Fruit fly (Drosophila melanogaster): Measurements from ENCODE around the gene CG8100.

The CG8100 gene

DNA sequence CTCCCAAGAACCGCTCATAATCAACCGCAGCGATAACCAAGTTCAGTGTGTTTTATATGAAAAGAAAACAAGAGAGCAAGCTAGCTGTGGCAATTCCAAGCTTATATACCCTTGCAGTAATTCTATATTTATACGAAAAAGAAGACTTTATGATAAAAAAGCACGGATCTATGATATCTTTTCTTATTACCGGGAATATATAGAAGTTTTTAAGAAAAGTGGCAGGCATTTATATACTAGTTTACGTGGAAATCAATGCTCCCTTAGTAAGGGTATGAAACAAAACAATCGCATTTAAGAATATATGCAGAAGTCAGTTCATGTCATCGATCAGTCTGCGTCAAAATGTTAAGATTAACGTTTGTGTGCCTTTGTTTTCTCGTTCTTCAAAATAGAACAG is at the start of gene CG8100:
CG8100 (plus strand) TSS at position 333 of the 400 bp plus-strand sequence.
- no peak for TF ChIP-seq CG33017 (tag; optimal IDR thresholded peaks at IDR 0.05)
- no peak for TF ChIP-seq CG1620 (GFP tag; optimal IDR thresholded peaks at IDR 0.05)
- no peak for TF ChIP-seq Clk (GFP tag; optimal IDR thresholded peaks at IDR 0.05)
- TF ChIP-seq CG5204 (GFP tag; optimal IDR thresholded peaks at IDR 0.05): no peak
- TF ChIP-seq cic (GFP tag; optimal IDR thresholded peaks at IDR 0.05): no peak
- no peak for TF ChIP-seq bab1 (GFP tag; optimal IDR thresholded peaks at IDR 0.05)
- no peak for TF ChIP-seq tj (GFP tag; optimal IDR thresholded peaks at IDR 0.05)
- TF ChIP-seq CG7101 (tag; optimal IDR thresholded peaks at IDR 0.05): no peak
- TF ChIP-seq kay (GFP tag; ENCODE audit: borderline replicate concordance): no peak
- no peak for TF ChIP-seq toe (GFP tag; optimal IDR thresholded peaks at IDR 0.05)

DNA sequence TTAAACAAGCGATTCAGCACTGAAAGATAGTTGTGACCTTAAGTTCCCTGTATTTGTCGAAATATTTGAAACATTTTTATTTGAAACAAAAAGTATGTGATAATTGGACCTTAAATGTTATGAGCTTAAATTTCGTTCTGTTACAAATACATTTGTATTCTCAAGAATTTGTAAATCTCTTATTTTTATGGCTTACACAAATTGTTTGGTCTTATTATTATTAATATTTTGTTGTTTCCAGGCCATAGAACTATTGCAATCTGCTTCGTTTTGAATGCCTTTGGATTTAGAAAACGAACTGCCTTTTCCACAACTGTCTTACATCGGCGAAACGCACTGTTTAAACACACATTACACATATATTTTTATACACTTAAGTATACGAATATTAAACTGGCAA is 48.9 kb upstream of the CG8100 start, which contains the start of gene CG6661:
CG6661 (plus strand) TSS at position 301 of the 400 bp plus-strand sequence.
- TF ChIP-seq ovo (GFP tag; optimal IDR thresholded peaks at IDR 0.05): no peak
- no peak for TF ChIP-seq CG33017 (tag; optimal IDR thresholded peaks at IDR 0.05)
- no peak for TF ChIP-seq CG1620 (GFP tag; optimal IDR thresholded peaks at IDR 0.05)
- no peak for TF ChIP-seq CG7101 (tag; optimal IDR thresholded peaks at IDR 0.05)
- TF ChIP-seq toe (GFP tag; optimal IDR thresholded peaks at IDR 0.05): no peak
- no peak for TF ChIP-seq CG7045 (GFP tag; optimal IDR thresholded peaks at IDR 0.05)
- TF ChIP-seq Mnt (GFP tag; optimal IDR thresholded peaks at IDR 0.05): no peak
- TF ChIP-seq CG14711 (tag; optimal IDR thresholded peaks at IDR 0.05): no peak
- no peak for TF ChIP-seq Clk (GFP tag; optimal IDR thresholded peaks at IDR 0.05)
- TF ChIP-seq CG5204 (GFP tag; optimal IDR thresholded peaks at IDR 0.05): no peak
- TF ChIP-seq kay (GFP tag; ENCODE audit: borderline replicate concordance): no peak
- TF ChIP-seq bab1 (GFP tag; optimal IDR thresholded peaks at IDR 0.05): no peak

DNA sequence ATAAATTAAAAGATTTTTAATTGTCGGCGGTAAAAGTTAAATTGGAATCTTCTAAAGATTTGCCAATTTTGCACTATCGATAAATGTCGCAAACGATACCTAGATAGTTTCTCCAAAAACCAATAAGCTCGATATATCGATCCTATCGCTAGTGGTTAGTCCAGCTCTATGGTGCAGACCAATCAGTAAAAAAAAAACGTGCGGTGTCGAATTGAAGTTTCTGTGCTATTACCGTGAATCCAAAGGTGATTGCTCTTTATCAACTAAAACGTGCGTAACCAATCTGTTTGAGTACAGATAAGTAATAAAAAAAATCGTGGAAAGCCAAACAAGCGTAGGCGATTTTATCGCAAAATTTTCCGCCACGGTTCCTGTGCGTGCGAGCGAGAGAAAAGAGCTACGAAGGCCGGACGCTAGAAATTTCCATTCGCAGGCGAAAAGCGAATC is 46.5 kb upstream of the CG8100 start, which contains the start of gene Hsp110:
Hsp110 (plus strand) TSS at position 153 of the 447 bp plus-strand sequence.
- TF ChIP-seq Crg-1 (GFP tag; optimal IDR thresholded peaks at IDR 0.05): peak; percentile 43
- no peak for TF ChIP-seq Hr96 (GFP tag; optimal IDR thresholded peaks at IDR 0.05)
- TF ChIP-seq Clk (GFP tag; optimal IDR thresholded peaks at IDR 0.05): no peak
- peak; percentile 94 for TF ChIP-seq Mnt (GFP tag; optimal IDR thresholded peaks at IDR 0.05)
- peak; percentile 64 for TF ChIP-seq bab1 (GFP tag; optimal IDR thresholded peaks at IDR 0.05)
- TF ChIP-seq cic (GFP tag; optimal IDR thresholded peaks at IDR 0.05): peak; percentile 29
- TF ChIP-seq cnc (optimal IDR thresholded peaks at IDR 0.05): no peak
- TF ChIP-seq ovo (GFP tag; optimal IDR thresholded peaks at IDR 0.05): peak; percentile 4
- peak; percentile 36 for TF ChIP-seq CG12768 (GFP tag; optimal IDR thresholded peaks at IDR 0.05)
- no peak for TF ChIP-seq toe (GFP tag; optimal IDR thresholded peaks at IDR 0.05)
- TF ChIP-seq CG1620 (GFP tag; optimal IDR thresholded peaks at IDR 0.05): peak; percentile 43
- TF ChIP-seq tj (GFP tag; optimal IDR thresholded peaks at IDR 0.05): peak; percentile 48
- TF ChIP-seq CG14711 (tag; optimal IDR thresholded peaks at IDR 0.05): no peak
- TF ChIP-seq CG7101 (tag; optimal IDR thresholded peaks at IDR 0.05): peak; percentile 48
- peak; percentile 14 for TF ChIP-seq pad (GFP tag; optimal IDR thresholded peaks at IDR 0.05)
- TF ChIP-seq kay (GFP tag; ENCODE audit: borderline replicate concordance): peak; percentile 96
- TF ChIP-seq CG5204 (GFP tag; optimal IDR thresholded peaks at IDR 0.05): no peak
- TF ChIP-seq CG11617 (GFP tag; optimal IDR thresholded peaks at IDR 0.05): peak; percentile 66
- peak; percentile 65 for TF ChIP-seq CG33017 (tag; optimal IDR thresholded peaks at IDR 0.05)

DNA sequence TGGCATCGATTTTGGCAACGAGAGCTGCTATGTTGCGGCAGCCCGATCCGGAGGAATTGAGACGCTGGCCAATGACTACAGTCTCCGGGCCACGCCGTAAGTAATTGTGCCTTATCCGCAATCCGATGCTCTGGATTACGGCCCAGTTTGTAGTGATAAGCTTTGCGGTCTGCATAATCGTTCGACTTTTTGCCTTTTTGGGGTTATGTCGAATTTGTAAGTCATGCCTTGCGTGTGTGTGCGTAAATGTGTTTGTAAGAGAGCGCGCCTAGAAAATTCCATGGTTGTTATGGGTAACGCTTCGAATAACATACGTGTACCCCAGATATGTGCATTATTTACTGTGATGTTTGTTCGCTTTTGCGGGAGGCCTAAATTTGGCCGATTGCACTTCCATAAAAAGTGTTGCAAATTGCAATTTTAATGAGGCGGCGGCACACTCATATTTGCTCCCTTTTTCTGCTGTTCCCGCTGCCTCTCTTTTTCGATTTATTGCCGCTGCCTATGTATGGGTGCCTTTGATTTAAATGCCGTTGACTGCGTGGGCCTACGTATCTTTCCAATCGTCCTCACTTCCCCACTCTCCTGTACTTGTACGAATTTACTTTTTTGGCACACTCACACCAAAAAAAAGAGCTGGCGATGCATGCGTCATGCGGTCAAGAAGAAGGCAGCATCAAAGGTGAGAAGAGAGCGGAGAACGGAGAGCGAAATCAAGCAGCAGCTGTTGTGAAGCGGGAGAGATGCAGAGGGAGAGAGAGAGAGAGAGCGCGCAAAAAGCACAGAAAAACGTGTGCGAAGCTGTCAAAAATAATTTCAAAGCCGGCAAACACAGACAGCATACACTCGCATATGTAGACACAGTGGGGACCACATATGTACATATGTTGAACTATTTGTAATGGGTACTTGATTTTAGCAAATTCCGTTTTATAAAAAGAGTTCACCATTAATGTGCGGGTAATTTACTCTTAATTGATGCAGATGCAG is 45.5 kb upstream of the CG8100 start:
- TF ChIP-seq ovo (GFP tag; optimal IDR thresholded peaks at IDR 0.05) (no peak), Hr96 (GFP tag; optimal IDR thresholded peaks at IDR 0.05) (no peak), pad (GFP tag; optimal IDR thresholded peaks at IDR 0.05) (peak; percentile 78), tj (GFP tag; optimal IDR thresholded peaks at IDR 0.05) (peak; percentile 33), bab1 (GFP tag; optimal IDR thresholded peaks at IDR 0.05) (peak; percentile 2), CG33017 (tag; optimal IDR thresholded peaks at IDR 0.05) (no peak), Clk (GFP tag; optimal IDR thresholded peaks at IDR 0.05) (no peak), cic (GFP tag; optimal IDR thresholded peaks at IDR 0.05) (peak; percentile 47), Mnt (GFP tag; optimal IDR thresholded peaks at IDR 0.05) (peak; percentile 89), cnc (optimal IDR thresholded peaks at IDR 0.05) (peak in 1 of 2 experiments; percentile 64), CG1620 (GFP tag; optimal IDR thresholded peaks at IDR 0.05) (no peak)

DNA sequence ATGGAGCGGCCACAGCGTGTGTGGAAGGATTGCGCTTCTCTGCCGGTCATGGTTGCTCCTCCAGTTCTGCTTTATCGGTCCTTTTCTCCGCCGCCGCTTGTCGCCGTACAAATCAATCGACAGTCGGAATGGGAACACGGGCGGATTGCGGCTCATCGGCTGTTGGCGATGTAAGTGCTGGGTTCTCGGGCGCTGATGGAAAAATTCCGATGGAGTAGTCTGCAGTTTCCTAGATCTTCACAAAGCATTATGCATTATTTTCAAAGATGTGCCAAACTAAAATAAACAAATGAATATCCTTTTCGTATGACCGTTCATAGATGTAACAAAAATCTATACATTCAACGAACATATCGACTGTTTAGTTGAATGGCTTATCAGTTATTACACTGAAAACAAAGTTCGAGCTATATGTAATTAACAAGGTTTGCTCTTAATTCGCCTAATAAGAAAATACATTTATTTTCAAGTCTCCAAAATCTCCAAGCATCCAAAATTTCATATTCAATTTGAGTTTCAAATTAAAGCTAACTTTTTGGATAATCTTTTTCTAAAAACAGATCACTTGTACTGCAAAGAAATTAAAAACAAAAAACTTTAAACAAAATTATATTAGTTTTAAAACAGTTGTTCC is 33.7 kb upstream of the CG8100 start, which contains the start of gene Neurl4:
Neurl4 (minus strand) TSS at position 273 of the 634 bp plus-strand sequence.
- no peak for TF ChIP-seq Mnt (GFP tag; optimal IDR thresholded peaks at IDR 0.05)
- TF ChIP-seq CG11617 (GFP tag; optimal IDR thresholded peaks at IDR 0.05): peak; percentile 37
- TF ChIP-seq CG7045 (GFP tag; optimal IDR thresholded peaks at IDR 0.05): peak; percentile 47
- TF ChIP-seq cnc (optimal IDR thresholded peaks at IDR 0.05): no peak
- peak; percentile 53 for TF ChIP-seq CG7101 (tag; optimal IDR thresholded peaks at IDR 0.05)
- TF ChIP-seq pad (GFP tag; optimal IDR thresholded peaks at IDR 0.05): peak; percentile 43
- no peak for TF ChIP-seq Hr96 (GFP tag; optimal IDR thresholded peaks at IDR 0.05)
- peak; percentile 7 for TF ChIP-seq Crg-1 (GFP tag; optimal IDR thresholded peaks at IDR 0.05)
- TF ChIP-seq cic (GFP tag; optimal IDR thresholded peaks at IDR 0.05): peak; percentile 3
- TF ChIP-seq Clk (GFP tag; optimal IDR thresholded peaks at IDR 0.05): no peak
- TF ChIP-seq CG1620 (GFP tag; optimal IDR thresholded peaks at IDR 0.05): peak; percentile 5
- no peak for TF ChIP-seq kay (GFP tag; ENCODE audit: borderline replicate concordance)
- no peak for TF ChIP-seq toe (GFP tag; optimal IDR thresholded peaks at IDR 0.05)
- TF ChIP-seq bab1 (GFP tag; optimal IDR thresholded peaks at IDR 0.05): no peak
- peak; percentile 30 for TF ChIP-seq ovo (GFP tag; optimal IDR thresholded peaks at IDR 0.05)
- TF ChIP-seq CG5204 (GFP tag; optimal IDR thresholded peaks at IDR 0.05): peak; percentile 56
- no peak for TF ChIP-seq tj (GFP tag; optimal IDR thresholded peaks at IDR 0.05)
- peak; percentile 49 for TF ChIP-seq CG33017 (tag; optimal IDR thresholded peaks at IDR 0.05)
- TF ChIP-seq CG14711 (tag; optimal IDR thresholded peaks at IDR 0.05): peak; percentile 58
- TF ChIP-seq CG12768 (GFP tag; optimal IDR thresholded peaks at IDR 0.05): no peak

Data from whole organism, adult.